Fruit fly (Drosophila melanogaster): ENCODE data around the gene CG11470.
A peak's percentile ranks its signal among the peaks of the same experiment; 100 is the strongest.

The CG11470 gene

DNA sequence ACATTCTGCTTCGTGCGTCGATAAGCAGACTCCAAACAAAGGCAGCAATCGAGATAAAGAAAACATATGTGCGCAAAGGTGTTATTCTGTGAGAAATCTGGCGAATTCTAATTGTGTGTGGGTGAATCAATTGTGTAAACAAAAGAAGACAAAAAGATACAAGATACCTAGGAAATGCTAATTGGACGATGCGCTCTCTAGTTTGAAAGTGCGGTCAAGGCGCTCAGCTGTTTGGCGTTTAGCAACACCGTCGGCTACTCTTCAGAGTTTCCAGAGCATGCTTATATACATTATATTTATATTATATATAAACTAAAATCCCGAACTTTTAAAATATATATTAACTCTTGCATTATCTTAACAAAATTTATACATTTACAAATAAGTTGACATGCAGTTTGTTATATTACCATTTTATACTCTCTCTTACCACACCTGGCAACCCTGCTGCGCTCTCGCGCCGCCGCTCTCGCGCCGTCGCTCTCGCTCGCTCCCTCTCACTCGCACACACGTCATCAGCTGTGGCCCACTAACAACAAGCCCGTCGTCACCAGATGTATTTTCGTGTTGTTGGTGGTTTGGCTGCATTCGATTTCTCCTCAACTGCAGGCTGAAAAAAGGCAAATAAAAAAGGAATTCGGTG lies 29.1 kb upstream of the CG11470 start, which contains the start of gene CG1907 (continued):
- peak; percentile 91 for TF ChIP-seq CG31627 (GFP tag; optimal IDR thresholded peaks at IDR 0.05)
- TF ChIP-seq CG10631 (GFP tag; optimal IDR thresholded peaks at IDR 0.05), result peak; percentile 98
- TF ChIP-seq lz (GFP tag; optimal IDR thresholded peaks at IDR 0.05), result peak; percentile 95
- TF ChIP-seq CG4318 (GFP tag; optimal IDR thresholded peaks at IDR 0.05), result peak; percentile 93
- TF ChIP-seq Met (GFP tag; optimal IDR thresholded peaks at IDR 0.05), result peak; percentile 93
- TF ChIP-seq Lpt (GFP tag; optimal IDR thresholded peaks at IDR 0.05), result peak; percentile 97
- TF ChIP-seq CG8119 (GFP tag; IDR thresholded peaks at IDR 0.05), result peak; percentile 98
- TF ChIP-seq spab (GFP tag; optimal IDR thresholded peaks at IDR 0.05), result peak; percentile 95
- TF ChIP-seq Ets21C (GFP tag; optimal IDR thresholded peaks at IDR 0.05), result peak; percentile 85
- no peak for TF ChIP-seq Hr38 (GFP tag; optimal IDR thresholded peaks at IDR 0.05)
- TF ChIP-seq Hr39 (GFP tag; optimal IDR thresholded peaks at IDR 0.05), result peak; percentile 91
- peak; percentile 99 for TF ChIP-seq eg (GFP tag; IDR thresholded peaks at IDR 0.05)
- TF ChIP-seq fd59A (GFP tag; optimal IDR thresholded peaks at IDR 0.05), result peak; percentile 92
- TF ChIP-seq acj6 (GFP tag; optimal IDR thresholded peaks at IDR 0.05), result peak; percentile 97
- TF ChIP-seq CG6808 (GFP tag; optimal IDR thresholded peaks at IDR 0.05), result peak; percentile 95
- peak; percentile 95 for TF ChIP-seq CG9139 (GFP tag; optimal IDR thresholded peaks at IDR 0.05)
- TF ChIP-seq svp (GFP tag), result peak; percentile 97
- peak; percentile 97 for TF ChIP-seq CG6792 (GFP tag; optimal IDR thresholded peaks at IDR 0.05)
- TF ChIP-seq achi (GFP tag; optimal IDR thresholded peaks at IDR 0.05), result peak; percentile 98
- peak; percentile 88 for TF ChIP-seq fkh (GFP tag; optimal IDR thresholded peaks at IDR 0.05)
- TF ChIP-seq Sox14 (GFP tag; optimal IDR thresholded peaks at IDR 0.05), result peak; percentile 93
- peak; percentile 96 for TF ChIP-seq net (GFP tag; optimal IDR thresholded peaks at IDR 0.05)
- TF ChIP-seq Smox (GFP tag; optimal IDR thresholded peaks at IDR 0.05), result peak; percentile 91
- peak; percentile 94 for TF ChIP-seq CG7368 (GFP tag; optimal IDR thresholded peaks at IDR 0.05)

DNA sequence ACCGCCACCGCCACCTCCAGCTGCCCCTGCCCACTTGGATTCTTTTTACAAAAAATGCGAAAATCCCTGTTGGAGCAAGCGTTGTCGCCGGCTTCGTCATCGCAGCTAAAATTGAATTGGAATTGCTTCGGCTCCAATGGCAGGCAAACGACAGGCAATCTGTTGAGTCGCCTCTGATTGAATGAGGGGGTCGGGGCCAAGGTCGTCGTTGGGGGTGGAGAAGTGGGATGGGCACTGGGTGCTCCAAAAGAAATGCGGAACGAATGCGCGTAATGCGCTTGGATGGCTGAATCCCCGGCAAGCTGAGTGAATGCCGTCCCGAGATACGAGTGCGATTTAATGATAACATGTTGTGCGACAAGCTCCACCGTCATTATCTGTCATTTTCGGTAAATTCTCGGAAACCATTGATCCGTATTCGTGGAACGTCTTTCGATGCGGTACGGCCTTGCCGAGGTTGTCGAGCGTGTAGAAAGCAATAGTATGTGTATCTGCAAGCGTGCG lies 28.2 kb upstream of the CG11470 start:
- TF ChIP-seq CG32006 (GFP tag; optimal IDR thresholded peaks at IDR 0.05) (no peak), CG11294 (GFP tag; IDR thresholded peaks at IDR 0.05) (no peak), topi (GFP tag; optimal IDR thresholded peaks at IDR 0.05) (no peak), CG6792 (GFP tag; optimal IDR thresholded peaks at IDR 0.05) (no peak), svp (GFP tag) (peak; percentile 96)

DNA sequence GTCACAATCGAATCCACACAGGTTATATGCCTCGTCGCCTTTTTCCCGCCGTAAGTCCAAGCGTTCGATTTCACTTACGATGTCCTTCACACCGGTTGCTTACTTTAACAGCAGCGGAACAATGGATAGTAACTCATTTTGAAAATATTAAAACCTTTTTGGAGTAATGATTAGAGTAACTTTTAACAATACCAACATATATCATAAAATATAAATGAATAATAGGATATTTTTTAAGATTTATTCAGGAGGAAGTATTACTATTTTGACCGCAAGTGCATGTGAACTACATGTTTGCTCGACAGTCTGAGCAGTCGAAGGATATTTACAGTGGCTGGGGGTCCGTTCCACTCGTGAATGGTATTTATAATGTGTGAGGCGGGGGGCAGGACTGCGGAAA lies 27.6 kb upstream of the CG11470 start:
- TF ChIP-seq Smox (GFP tag; optimal IDR thresholded peaks at IDR 0.05) (peak; percentile 30), esn (GFP tag; optimal IDR thresholded peaks at IDR 0.05) (peak; percentile 48), lz (GFP tag; optimal IDR thresholded peaks at IDR 0.05) (peak; percentile 33), CG15336 (GFP tag; IDR thresholded peaks at IDR 0.05) (peak; percentile 64), cyc (GFP tag; optimal IDR thresholded peaks at IDR 0.05) (no peak), CG3919 (GFP tag; optimal IDR thresholded peaks at IDR 0.05) (peak; percentile 41), Sox14 (GFP tag; optimal IDR thresholded peaks at IDR 0.05) (peak; percentile 33), CG34406 (GFP tag; optimal IDR thresholded peaks at IDR 0.05) (peak; percentile 28), Hr38 (GFP tag; optimal IDR thresholded peaks at IDR 0.05) (no peak), CG6792 (GFP tag; optimal IDR thresholded peaks at IDR 0.05) (peak; percentile 51), dac (GFP tag; optimal IDR thresholded peaks at IDR 0.05) (no peak), CG31627 (GFP tag; optimal IDR thresholded peaks at IDR 0.05) (peak; percentile 20), salr (GFP tag; optimal IDR thresholded peaks at IDR 0.05) (no peak), Blimp-1 (GFP tag; optimal IDR thresholded peaks at IDR 0.05) (no peak), Eip93F (GFP tag; optimal IDR thresholded peaks at IDR 0.05) (no peak), achi (GFP tag; optimal IDR thresholded peaks at IDR 0.05) (peak; percentile 22), Met (GFP tag; optimal IDR thresholded peaks at IDR 0.05) (peak; percentile 49), Ets96B (tag; optimal IDR thresholded peaks at IDR 0.05) (peak; percentile 61), Eip78C (GFP tag) (peak; percentile 86), CG10669 (GFP tag; optimal IDR thresholded peaks at IDR 0.05) (peak; percentile 31), CG1621 (tag; optimal IDR thresholded peaks at IDR 0.05) (peak; percentile 32), Gug (GFP tag; IDR thresholded peaks at IDR 0.05) (no peak), Sox15 (GFP tag; optimal IDR thresholded peaks at IDR 0.05) (no peak), CG6854 (GFP tag; optimal IDR thresholded peaks at IDR 0.05) (no peak), CG3032 (tag; optimal IDR thresholded peaks at IDR 0.05) (peak; percentile 52), ss (GFP tag; optimal IDR thresholded peaks at IDR 0.05) (no peak), CG8319 (GFP tag; optimal IDR thresholded peaks at IDR 0.05) (peak; percentile 32), dsx (GFP tag; optimal IDR thresholded peaks at IDR 0.05; ENCODE audit: poor library complexity, severe bottlenecking) (peak; percentile 22), topi (GFP tag; optimal IDR thresholded peaks at IDR 0.05) (peak; percentile 23)
